Fruit fly (Drosophila melanogaster) S2 (cell line): ENCODE results near the gene CG15209.

Experiments
- CG8478 ChIP-seq: fragments of >200 bp; optimal IDR thresholded peaks from 2 replicates; lab custom pipeline; 2018
- CTCF ChIP-seq, 2 experiments: fragments of >200 bp; optimal IDR thresholded peaks; 2 replicates each; lab custom pipeline; 2018

dm6 chrX:10820741-10821140, 21.3 kb upstream of the CG15209 start:
- TF ChIP-seq CG8478 (lab: Kevin White, UChicago) = no peak
- no peak for TF ChIP-seq CTCF (optimal IDR thresholded peaks at IDR 0.05; lab: Kevin White, UChicago)
